Fruit fly (Drosophila melanogaster) whole organism, embryonic: Measurements from ENCODE around the gene CG33969.
A peak's percentile ranks its signal among the peaks of the same experiment; 100 is the strongest.

Experiments
- ATbp ChIP-seq: fragments of 200-800 bp; sonication (Bioruptor generic); optimal IDR thresholded peaks from 2 replicates; lab custom pipeline; 2017; ENCODE audit warnings: missing biosample characterization, mild to moderate bottlenecking, missing genetic modification characterization, missing genetic modification reagents
- Asciz ChIP-seq: fragments of 200-800 bp; sonication (Bioruptor generic); optimal IDR thresholded peaks from 2 replicates; lab custom pipeline; 2017; ENCODE audit warnings: missing biosample characterization, mild to moderate bottlenecking, missing genetic modification characterization, missing genetic modification reagents
- Atf6 ChIP-seq: fragments of 200-800 bp; sonication (Bioruptor generic); IDR thresholded peaks from 2 replicates; pipeline ENCODE4 v1.3.6; 2022; ENCODE audit warnings: missing biosample characterization, missing genetic modification characterization
- B-H2 ChIP-seq: fragments of 200-800 bp; sonication (Bioruptor generic); optimal IDR thresholded peaks from 2 replicates; lab custom pipeline; 2018; ENCODE audit warnings: missing biosample characterization, mild to moderate bottlenecking, missing genetic modification characterization
- Bgb ChIP-seq: fragments of 200-800 bp; sonication (Bioruptor generic); IDR thresholded peaks from 2 replicates; pipeline ENCODE4 v1.3.6; 2022; ENCODE audit warnings: missing biosample characterization, missing genetic modification characterization; ENCODE audit not compliant: partially characterized antibody
- C15 ChIP-seq: fragments of 200-800 bp; sonication (Bioruptor generic); IDR thresholded peaks from 3 replicates; pipeline ENCODE4 v1.3.6; 2022; ENCODE audit warnings: missing biosample characterization, missing genetic modification characterization
- CG11093 ChIP-seq: fragments of 200-800 bp; sonication (Bioruptor generic); IDR thresholded peaks from 3 replicates; pipeline ENCODE4 v1.3.6; 2022; ENCODE audit warnings: missing biosample characterization, missing genetic modification characterization
- CG11504 ChIP-seq: fragments of 200-800 bp; sonication (Bioruptor generic); optimal IDR thresholded peaks from 3 replicates; lab custom pipeline; 2019; ENCODE audit warnings: missing biosample characterization, mild to moderate bottlenecking, missing genetic modification characterization, moderate library complexity
- CG11695 ChIP-seq: fragments of 200-800 bp; sonication (Bioruptor generic); IDR thresholded peaks from 3 replicates; pipeline ENCODE4 v1.3.6; 2022; ENCODE audit warnings: missing biosample characterization, missing genetic modification characterization
- CG13775 ChIP-seq: fragments of 200-800 bp; sonication (Bioruptor generic); optimal IDR thresholded peaks from 3 replicates; lab custom pipeline; 2017; ENCODE audit warnings: missing biosample characterization, mild to moderate bottlenecking, missing genetic modification characterization
- CG14441 ChIP-seq: fragments of 200-800 bp; sonication (Bioruptor generic); IDR thresholded peaks from 2 replicates; pipeline ENCODE4 v1.3.6; 2022; ENCODE audit warnings: missing biosample characterization, missing genetic modification characterization
- CG1647 ChIP-seq: fragments of 200-800 bp; sonication (Bioruptor generic); optimal IDR thresholded peaks from 3 replicates; lab custom pipeline; 2016; ENCODE audit warnings: missing biosample characterization, missing genetic modification characterization
- CG16779 ChIP-seq: fragments of 200-800 bp; sonication (Bioruptor generic); IDR thresholded peaks from 2 replicates; pipeline ENCODE4 v1.3.6; 2022; ENCODE audit warnings: missing biosample characterization, missing genetic modification characterization
- CG16863 ChIP-seq: fragments of 200-800 bp; sonication (Bioruptor generic); optimal IDR thresholded peaks from 3 replicates; lab custom pipeline; 2016; ENCODE audit warnings: missing biosample characterization, missing genetic modification characterization
- CG18262 ChIP-seq: fragments of 200-800 bp; optimal IDR thresholded peaks from 3 replicates; lab custom pipeline; 2019; ENCODE audit warnings: missing biosample characterization, mild to moderate bottlenecking, missing genetic modification characterization, moderate library complexity
- CG30020 ChIP-seq: fragments of 200-800 bp; optimal IDR thresholded peaks from 2 replicates; lab custom pipeline; 2019; ENCODE audit warnings: missing biosample characterization, mild to moderate bottlenecking, missing genetic modification characterization, moderate library complexity
- CG3281 ChIP-seq: fragments of 200-800 bp; sonication (Bioruptor generic); optimal IDR thresholded peaks from 3 replicates; lab custom pipeline; 2017; ENCODE audit warnings: missing biosample characterization, mild to moderate bottlenecking, missing genetic modification characterization
- CG6254 ChIP-seq: fragments of 200-800 bp; sonication (Bioruptor generic); optimal IDR thresholded peaks from 3 replicates; lab custom pipeline; 2017; ENCODE audit warnings: mild to moderate bottlenecking, missing biosample characterization, missing genetic modification reagents, missing genetic modification characterization
- CG7745 ChIP-seq: fragments of 200-800 bp; sonication (Bioruptor generic); optimal IDR thresholded peaks from 2 replicates; lab custom pipeline; 2018; ENCODE audit warnings: missing biosample characterization, mild to moderate bottlenecking, missing genetic modification characterization, moderate library complexity
- CG8765 ChIP-seq: fragments of 200-800 bp; sonication (Bioruptor generic); IDR thresholded peaks from 2 replicates; pipeline ENCODE4 v1.3.6; 2022; ENCODE audit warnings: missing biosample characterization, missing genetic modification characterization
- CG9609 ChIP-seq: fragments of 200-800 bp; sonication (Bioruptor generic); optimal IDR thresholded peaks from 3 replicates; lab custom pipeline; 2016; ENCODE audit warnings: missing biosample characterization, missing genetic modification characterization
- CoRest ChIP-seq: fragments of 200-800 bp; sonication (Bioruptor generic); optimal IDR thresholded peaks from 3 replicates; lab custom pipeline; 2018; ENCODE audit warnings: missing biosample characterization, mild to moderate bottlenecking, missing genetic modification characterization, moderate library complexity
- Dek ChIP-seq: fragments of 200-800 bp; sonication (Bioruptor generic); optimal IDR thresholded peaks from 3 replicates; lab custom pipeline; 2019; ENCODE audit warnings: missing biosample characterization, mild to moderate bottlenecking, missing genetic modification characterization, moderate library complexity
- Dip2 ChIP-seq: fragments of 200-800 bp; sonication (Bioruptor generic); IDR thresholded peaks from 2 replicates; pipeline ENCODE4 v1.3.6; 2022; ENCODE audit warnings: missing biosample characterization, missing genetic modification characterization
- E2f1 ChIP-seq: fragments of 200-800 bp; sonication (Bioruptor generic); IDR thresholded peaks from 2 replicates; pipeline ENCODE4 v1.3.6; 2022; ENCODE audit warnings: missing biosample characterization, missing genetic modification characterization
- Elba2 ChIP-seq: fragments of 200-800 bp; sonication (Bioruptor generic); optimal IDR thresholded peaks from 3 replicates; lab custom pipeline; 2016; ENCODE audit warnings: missing biosample characterization, missing genetic modification characterization
- Hey ChIP-seq: fragments of 200-800 bp; sonication (Bioruptor generic); optimal IDR thresholded peaks from 3 replicates; lab custom pipeline; 2018; ENCODE audit warnings: missing biosample characterization, mild to moderate bottlenecking, missing genetic modification characterization
- Jarid2 ChIP-seq: fragments of 200-800 bp; sonication (Bioruptor generic); optimal IDR thresholded peaks from 3 replicates; lab custom pipeline; 2017; ENCODE audit warnings: mild to moderate bottlenecking, missing biosample characterization, missing genetic modification reagents, missing genetic modification characterization
- Max ChIP-seq: fragments of 200-800 bp; sonication (Bioruptor generic); optimal IDR thresholded peaks from 2 replicates; lab custom pipeline; 2016; ENCODE audit warnings: missing biosample characterization, mild to moderate bottlenecking, missing genetic modification characterization
- Mes4 ChIP-seq: fragments of 200-800 bp; sonication (Bioruptor generic); optimal IDR thresholded peaks from 2 replicates; lab custom pipeline; 2016; ENCODE audit warnings: missing biosample characterization, missing genetic modification characterization
- NC2β ChIP-seq: fragments of 200-800 bp; sonication (Bioruptor generic); optimal IDR thresholded peaks from 2 replicates; lab custom pipeline; 2016; ENCODE audit warnings: missing biosample characterization, missing genetic modification characterization
- Opbp ChIP-seq: fragments of 200-800 bp; sonication (Bioruptor generic); IDR thresholded peaks from 3 replicates; pipeline ENCODE4 v1.3.6; 2022; ENCODE audit warnings: missing biosample characterization, missing genetic modification characterization; ENCODE audit not compliant: partially characterized antibody
- Stat92E ChIP-seq, 3 experiments: fragments of >200 bp in 2 of 3; fragments of 200-800 bp in 1 of 3; sonication (Bioruptor generic) in 1 of 3; optimal IDR thresholded peaks; 2 replicates each; lab custom pipeline; 2017 to 2019; ENCODE audit warnings: missing biosample characterization in 3 of 3, missing genetic modification characterization in 3 of 3, mild to moderate bottlenecking in 1 of 3, moderate library complexity in 1 of 3
- ap ChIP-seq: fragments of 200-800 bp; sonication (Bioruptor generic); IDR thresholded peaks from 2 replicates; pipeline ENCODE4 v1.3.6; 2022; ENCODE audit warnings: missing biosample characterization, missing genetic modification characterization
- caup ChIP-seq: fragments of 200-800 bp; sonication (Bioruptor generic); optimal IDR thresholded peaks from 3 replicates; lab custom pipeline; 2017; ENCODE audit warnings: missing biosample characterization, mild to moderate bottlenecking, missing genetic modification characterization, moderate library complexity; ENCODE audit not compliant: severe bottlenecking
- cg ChIP-seq: fragments of 200-800 bp; sonication (Bioruptor generic); optimal IDR thresholded peaks from 3 replicates; lab custom pipeline; 2019; ENCODE audit warnings: missing biosample characterization, mild to moderate bottlenecking, missing genetic modification characterization, moderate library complexity
- ci ChIP-seq: fragments of 200-800 bp; sonication (Bioruptor generic); IDR thresholded peaks from 3 replicates; pipeline ENCODE4 v1.3.6; 2022; ENCODE audit warnings: missing biosample characterization, missing genetic modification characterization
- hth ChIP-seq: fragments of >200 bp; optimal IDR thresholded peaks from 2 replicates; lab custom pipeline; 2017; ENCODE audit warnings: inconsistent platforms
- lmd ChIP-seq: fragments of 200-800 bp; sonication (Bioruptor generic); IDR thresholded peaks from 2 replicates; pipeline ENCODE4 v1.3.6; 2022; ENCODE audit warnings: missing biosample characterization, missing genetic modification characterization
- odd ChIP-seq: fragments of 200-800 bp; sonication (Bioruptor generic); optimal IDR thresholded peaks from 2 replicates; lab custom pipeline; 2017; ENCODE audit warnings: missing biosample characterization, mild to moderate bottlenecking, missing genetic modification characterization
- pum ChIP-seq: fragments of 200-800 bp; sonication (Bioruptor generic); optimal IDR thresholded peaks from 2 replicates; lab custom pipeline; 2016; ENCODE audit warnings: missing biosample characterization, missing genetic modification characterization
- repo ChIP-seq: fragments of 200-800 bp; sonication (Bioruptor generic); optimal IDR thresholded peaks from 2 replicates; lab custom pipeline; 2016; ENCODE audit warnings: missing biosample characterization, missing genetic modification characterization
- sc ChIP-seq, 3 experiments: fragments of >200 bp in 2 of 3; fragments of 200-800 bp in 1 of 3; sonication (Bioruptor generic) in 1 of 3; optimal IDR thresholded peaks; 2 replicates in 2 of 3; 3 replicates in 1 of 3; lab custom pipeline; 2017; ENCODE audit warnings: mild to moderate bottlenecking in 1 of 3, missing biosample characterization in 1 of 3, missing genetic modification characterization in 1 of 3, missing genetic modification reagents in 1 of 3
- sens ChIP-seq: fragments of 200-800 bp; sonication (Bioruptor generic); peaks from one replicate; lab custom pipeline; 2016; ENCODE audit warnings: missing biosample characterization, missing genetic modification characterization
- slp2 ChIP-seq: fragments of 200-800 bp; sonication (Bioruptor generic); optimal IDR thresholded peaks from 2 replicates; lab custom pipeline; 2016; ENCODE audit warnings: missing biosample characterization, missing genetic modification characterization
- stwl ChIP-seq: fragments of 200-800 bp; sonication (Bioruptor generic); optimal IDR thresholded peaks from 3 replicates; lab custom pipeline; 2018; ENCODE audit warnings: missing biosample characterization, mild to moderate bottlenecking, missing genetic modification characterization, moderate library complexity
- tx ChIP-seq: fragments of 200-800 bp; sonication (Bioruptor generic); optimal IDR thresholded peaks from 2 replicates; lab custom pipeline; 2016; ENCODE audit warnings: missing biosample characterization, missing genetic modification characterization

Gene CG33969

DNA sequence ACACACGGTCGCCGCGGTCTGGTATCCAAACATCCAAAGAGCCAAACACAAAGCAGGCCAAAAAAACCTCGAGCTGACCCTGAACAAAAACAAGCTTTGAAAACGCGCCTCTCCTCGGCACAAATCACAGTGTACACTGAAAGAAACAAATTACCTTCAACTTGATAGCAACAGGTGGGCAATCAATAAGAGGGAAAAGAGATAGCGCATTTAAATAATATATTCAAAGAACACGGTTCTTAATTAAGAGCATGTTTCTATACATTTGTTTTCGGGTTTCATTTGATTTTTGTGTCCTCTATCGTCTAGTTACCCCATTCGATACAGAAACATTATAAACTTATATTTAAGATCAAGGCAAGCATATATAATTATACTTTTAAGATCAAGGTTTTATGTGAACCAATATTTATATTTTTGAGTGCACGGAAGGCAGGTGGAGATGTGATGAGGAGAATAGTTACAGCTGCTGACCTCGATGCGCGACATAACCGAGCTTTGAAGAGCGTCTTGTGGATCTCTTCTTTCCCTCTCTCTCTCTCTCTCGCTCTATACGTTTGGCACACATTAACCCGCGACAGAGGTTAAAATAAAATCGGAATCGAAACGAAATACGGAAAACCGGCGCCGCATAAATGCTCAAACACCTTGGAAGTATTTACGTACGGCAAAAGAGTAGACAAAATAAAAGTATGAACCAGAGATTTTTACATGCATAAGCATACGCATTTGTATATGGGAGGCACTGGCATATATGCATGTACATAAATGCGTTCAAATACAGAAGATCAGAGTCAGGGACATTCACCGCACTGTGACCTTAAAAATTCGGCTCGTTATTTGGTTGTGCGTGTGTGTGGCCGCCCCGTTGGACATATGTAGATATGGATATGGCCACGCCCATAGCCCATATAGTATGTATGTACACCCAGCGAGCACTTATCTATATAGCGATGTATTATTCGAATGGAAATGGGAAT, 5.2 kb upstream of the CG33969 start (continued):
- TF ChIP-seq Asciz (GFP tag; lab: Kevin White, UChicago) (peak; percentile 89), C15 (GFP tag; lab: Robert Waterston, UW) (0 out of 3 replicates have a peak, but pooled peaks have one; percentile 51), repo (peak; percentile 44), tx (peak; percentile 75), B-H2 (no peak), CG13775 (GFP tag; lab: Kevin White, UChicago) (peak; percentile 80), CG1647 (peak; percentile 65), CG11093 (peak; percentile 71; the same call in 2 of the 3 replicates), Hey (no peak), Mes4 (GFP tag; lab: Kevin White, UChicago) (peak; percentile 42), ci (GFP tag; lab: Robert Waterston, UW) (peak; percentile 48; the same call in 2 of the 3 replicates), Stat92E (GFP tag; optimal IDR thresholded peaks at IDR 0.05; lab: Kevin White, UChicago) (peak in 1 of 3 experiments; percentile 46), Max (GFP tag; lab: Kevin White, UChicago) (peak; percentile 83), Dek (peak; percentile 90), odd (GFP tag; lab: Kevin White, UChicago) (peak; percentile 82), NC2β (peak; percentile 50), CG6254 (GFP tag; lab: Kevin White, UChicago) (peak; percentile 44), hth (lab: Kevin White, UChicago) (no peak), CG30020 (peak; percentile 66), Bgb (GFP tag; lab: Robert Waterston, UW) (no peak; the same call in 1 of the 2 replicates), Opbp (GFP tag; lab: Robert Waterston, UW) (no peak), CG9609 (GFP tag; lab: Kevin White, UChicago) (peak; percentile 72), CoRest (tag; lab: Kevin White, UChicago) (peak; percentile 93), Jarid2 (GFP tag; lab: Kevin White, UChicago) (peak; percentile 66), CG18262 (peak; percentile 91), CG11695 (GFP tag; lab: Robert Waterston, UW) (peak; percentile 82), caup (GFP tag; lab: Kevin White, UChicago) (peak; percentile 83), CG14441 (GFP tag; lab: Robert Waterston, UW) (peak; percentile 79), CG16863 (GFP tag; lab: Kevin White, UChicago) (peak; percentile 72), Atf6 (GFP tag; lab: Robert Waterston, UW) (peak; percentile 84), lmd (peak; percentile 85), ap (GFP tag; lab: Robert Waterston, UW) (peak; percentile 50), slp2 (GFP tag; lab: Kevin White, UChicago) (peak; percentile 57), cg (GFP tag; lab: Kevin White, UChicago) (peak; percentile 51), ATbp (GFP tag; lab: Kevin White, UChicago) (peak; percentile 85), CG16779 (GFP tag; lab: Robert Waterston, UW) (no peak), CG3281 (GFP tag; lab: Kevin White, UChicago) (peak; percentile 89), sens (GFP tag; lab: Kevin White, UChicago) (peak; percentile 97), CG11504 (peak; percentile 92), E2f1 (GFP tag; lab: Robert Waterston, UW) (peak; percentile 78), Dip2 (GFP tag; lab: Robert Waterston, UW) (no peak), Elba2 (peak; percentile 5), CG7745 (tag; lab: Kevin White, UChicago) (no peak), CG8765 (GFP tag; lab: Robert Waterston, UW) (no peak), pum (GFP tag; lab: Kevin White, UChicago) (peak; percentile 65), stwl (no peak), sc (optimal IDR thresholded peaks at IDR 0.05; lab: Kevin White, UChicago) (no peak), sc (GFP tag; optimal IDR thresholded peaks at IDR 0.05; lab: Kevin White, UChicago) (peak; percentile 72)
